Worm (Caenorhabditis elegans) whole organism, L4/young adult: ENCODE data around the gene W02G9.3.

ENCODE experiments used
- dao-5 ChIP-seq: sonication (generic microtip); optimal IDR thresholded peaks from 2 replicates; lab custom pipeline; 2016; ENCODE audit warnings: missing genotype, missing genetic modification characterization, moderate library complexity, missing compliant biosample characterization
- him-1 ChIP-seq: sonication (generic microtip); optimal IDR thresholded peaks from 2 replicates; lab custom pipeline; 2016; ENCODE audit warnings: missing genotype, missing genetic modification reagents, missing genetic modification characterization, missing compliant biosample characterization

ce11 chrV:2690478-2690877 is 17.7 kb downstream of the W02G9.3 start:
- no peak for TF ChIP-seq dao-5 (tag; lab: Kevin White, UChicago)
- no peak for TF ChIP-seq him-1 (tag; lab: Kevin White, UChicago)
